Fruit fly (Drosophila melanogaster) whole organism, embryonic: ENCODE data around the gene cerv.
A peak's percentile ranks its signal among the peaks of the same experiment; 100 is the strongest.

Source experiments
- Asciz ChIP-seq: fragments of 200-800 bp; sonication (Bioruptor generic); optimal IDR thresholded peaks from 2 replicates; lab custom pipeline; 2017; ENCODE audit warnings: missing biosample characterization, mild to moderate bottlenecking, missing genetic modification characterization, missing genetic modification reagents
- B-H1 ChIP-seq: fragments of 200-800 bp; sonication (Bioruptor generic); IDR thresholded peaks from 3 replicates; pipeline ENCODE4 v1.3.6; 2022; ENCODE audit warnings: missing biosample characterization, missing genetic modification characterization
- B-H2 ChIP-seq: fragments of 200-800 bp; sonication (Bioruptor generic); optimal IDR thresholded peaks from 2 replicates; lab custom pipeline; 2018; ENCODE audit warnings: missing biosample characterization, mild to moderate bottlenecking, missing genetic modification characterization
- CG10321 ChIP-seq: fragments of 200-800 bp; sonication (Bioruptor generic); IDR thresholded peaks from 2 replicates; pipeline ENCODE4 v1.3.6; 2022; ENCODE audit warnings: missing biosample characterization, missing genetic modification characterization
- CG15011 ChIP-seq: fragments of 200-800 bp; sonication (Bioruptor generic); optimal IDR thresholded peaks from 3 replicates; lab custom pipeline; 2018; ENCODE audit warnings: missing biosample characterization, mild to moderate bottlenecking, missing genetic modification characterization
- CG31441 ChIP-seq: fragments of 200-800 bp; sonication (Bioruptor generic); IDR thresholded peaks from 2 replicates; pipeline ENCODE4 v1.3.6; 2022; ENCODE audit warnings: missing biosample characterization, missing genetic modification characterization
- CG3163 ChIP-seq: fragments of 200-800 bp; sonication (Bioruptor generic); optimal IDR thresholded peaks from 3 replicates; lab custom pipeline; 2016; ENCODE audit warnings: missing biosample characterization, missing genetic modification characterization
- CG3407 ChIP-seq: fragments of 200-800 bp; sonication (Bioruptor generic); optimal IDR thresholded peaks from 2 replicates; lab custom pipeline; 2018; ENCODE audit warnings: missing biosample characterization, mild to moderate bottlenecking, missing genetic modification characterization
- CG4707 ChIP-seq: fragments of 200-800 bp; sonication (Bioruptor generic); optimal IDR thresholded peaks from 2 replicates; lab custom pipeline; 2018; ENCODE audit warnings: missing biosample characterization, mild to moderate bottlenecking, missing genetic modification characterization, moderate library complexity
- CG6689 ChIP-seq: fragments of 200-800 bp; sonication (Bioruptor generic); IDR thresholded peaks from 2 replicates; pipeline ENCODE4 v1.3.6; 2022; ENCODE audit warnings: missing biosample characterization, missing genetic modification characterization
- CG8765 ChIP-seq: fragments of 200-800 bp; sonication (Bioruptor generic); IDR thresholded peaks from 2 replicates; pipeline ENCODE4 v1.3.6; 2022; ENCODE audit warnings: missing biosample characterization, missing genetic modification characterization
- CG8924 ChIP-seq: fragments of 200-800 bp; optimal IDR thresholded peaks from 3 replicates; lab custom pipeline; 2019; ENCODE audit warnings: missing biosample characterization, mild to moderate bottlenecking, missing genetic modification characterization, moderate library complexity
- CG9215 ChIP-seq: fragments of 200-800 bp; sonication (Bioruptor generic); IDR thresholded peaks from 2 replicates; pipeline ENCODE4 v1.3.6; 2022; ENCODE audit warnings: missing biosample characterization, missing genetic modification characterization
- D19B ChIP-seq: fragments of 200-800 bp; sonication (Bioruptor generic); optimal IDR thresholded peaks from 2 replicates; lab custom pipeline; 2017; ENCODE audit warnings: missing biosample characterization, mild to moderate bottlenecking, missing genetic modification characterization
- Dek ChIP-seq: fragments of 200-800 bp; sonication (Bioruptor generic); optimal IDR thresholded peaks from 3 replicates; lab custom pipeline; 2019; ENCODE audit warnings: missing biosample characterization, mild to moderate bottlenecking, missing genetic modification characterization, moderate library complexity
- Fer3 ChIP-seq: fragments of 200-800 bp; sonication (Bioruptor generic); optimal IDR thresholded peaks from 2 replicates; lab custom pipeline; 2018; ENCODE audit warnings: missing biosample characterization, mild to moderate bottlenecking, missing genetic modification characterization, moderate library complexity
- HmgD ChIP-seq: fragments of 200-800 bp; sonication (Bioruptor generic); optimal IDR thresholded peaks from 3 replicates; lab custom pipeline; 2016; ENCODE audit warnings: missing biosample characterization, missing genetic modification characterization
- Hr78 ChIP-seq, 2 experiments: fragments of 200-800 bp in 1 of 2; fragments of >200 bp in 1 of 2; sonication (Bioruptor generic) in 1 of 2; optimal IDR thresholded peaks; 2 replicates each; lab custom pipeline; 2017 to 2019; ENCODE audit warnings: missing biosample characterization in 2 of 2, missing genetic modification characterization in 2 of 2, mild to moderate bottlenecking in 1 of 2, moderate library complexity in 1 of 2
- Jarid2 ChIP-seq: fragments of 200-800 bp; sonication (Bioruptor generic); optimal IDR thresholded peaks from 3 replicates; lab custom pipeline; 2017; ENCODE audit warnings: mild to moderate bottlenecking, missing biosample characterization, missing genetic modification reagents, missing genetic modification characterization
- Lhr ChIP-seq: fragments of 200-800 bp; sonication (Bioruptor generic); optimal IDR thresholded peaks from 3 replicates; lab custom pipeline; 2017; ENCODE audit warnings: mild to moderate bottlenecking, missing biosample characterization, missing genetic modification reagents, missing genetic modification characterization
- MESR4 ChIP-seq: fragments of 200-800 bp; sonication (Bioruptor generic); optimal IDR thresholded peaks from 2 replicates; lab custom pipeline; 2018; ENCODE audit warnings: missing biosample characterization, mild to moderate bottlenecking, missing genetic modification characterization, moderate library complexity
- NFAT ChIP-seq: fragments of 200-800 bp; sonication (Bioruptor generic); IDR thresholded peaks from 2 replicates; pipeline ENCODE4 v1.3.6; 2022; ENCODE audit warnings: missing biosample characterization, missing genetic modification characterization
- Ssrp ChIP-seq: fragments of 200-800 bp; sonication (Bioruptor generic); optimal IDR thresholded peaks from 2 replicates; lab custom pipeline; 2018; ENCODE audit warnings: missing biosample characterization, mild to moderate bottlenecking, missing genetic modification characterization, moderate library complexity
- ara ChIP-seq: fragments of 200-800 bp; sonication (Bioruptor generic); IDR thresholded peaks from 2 replicates; pipeline ENCODE4 v1.3.6; 2022; ENCODE audit warnings: missing biosample characterization, missing genetic modification characterization
- bcd ChIP-seq: fragments of 200-800 bp; sonication (Bioruptor generic); optimal IDR thresholded peaks from 2 replicates; lab custom pipeline; 2017; ENCODE audit warnings: missing biosample characterization, mild to moderate bottlenecking, missing genetic modification characterization
- bsh ChIP-seq, 2 experiments: fragments of 200-800 bp; sonication (Bioruptor generic); optimal IDR thresholded peaks; 2 replicates each; lab custom pipeline; 2017 to 2018; ENCODE audit warnings: mild to moderate bottlenecking in 2 of 2, missing biosample characterization in 2 of 2, missing genetic modification characterization in 2 of 2, moderate library complexity in 1 of 2
- crol ChIP-seq: fragments of 200-800 bp; sonication (Bioruptor generic); IDR thresholded peaks from 2 replicates; pipeline ENCODE4 v1.3.6; 2022; ENCODE audit warnings: missing biosample characterization, missing genetic modification characterization
- cwo ChIP-seq: fragments of 200-800 bp; sonication (Bioruptor generic); optimal IDR thresholded peaks from 3 replicates; lab custom pipeline; 2017; ENCODE audit warnings: missing biosample characterization, missing genetic modification characterization, mild to moderate bottlenecking, moderate library complexity, missing genetic modification reagents
- esg ChIP-seq: fragments of 200-800 bp; sonication (Bioruptor generic); conservative IDR thresholded peaks from 2 replicates; pipeline ENCODE4 v1.3.6; 2022; ENCODE audit warnings: missing biosample characterization, missing genetic modification characterization
- fd96Cb ChIP-seq: fragments of 200-800 bp; sonication (Bioruptor generic); optimal IDR thresholded peaks from 2 replicates; lab custom pipeline; 2018; ENCODE audit warnings: missing biosample characterization, mild to moderate bottlenecking, missing genetic modification characterization, moderate library complexity
- ftz-f1 ChIP-seq: fragments of 200-800 bp; sonication (Bioruptor generic); optimal IDR thresholded peaks from 2 replicates; lab custom pipeline; 2016; ENCODE audit warnings: missing biosample characterization, missing genetic modification characterization
- fu2 ChIP-seq: fragments of 200-800 bp; sonication (Bioruptor generic); optimal IDR thresholded peaks from 2 replicates; lab custom pipeline; 2016; ENCODE audit warnings: missing biosample characterization, missing genetic modification characterization
- gfzf ChIP-seq: fragments of 200-800 bp; sonication (Bioruptor generic); optimal IDR thresholded peaks from 2 replicates; lab custom pipeline; 2016; ENCODE audit warnings: missing biosample characterization, mild to moderate bottlenecking, missing genetic modification characterization, moderate library complexity
- gt ChIP-seq: fragments of 200-800 bp; sonication (Bioruptor generic); IDR thresholded peaks from 2 replicates; pipeline ENCODE4 v1.3.6; 2022; ENCODE audit warnings: missing biosample characterization, missing genetic modification characterization
- hkb ChIP-seq, 2 experiments: fragments of 200-800 bp in 1 of 2; fragments of >200 bp in 1 of 2; sonication (Bioruptor generic) in 1 of 2; IDR thresholded peaks in 1 of 2; optimal IDR thresholded peaks in 1 of 2; 2 replicates each; pipeline versions ENCODE4 v1.3.6 to Lab custom; 2017 to 2022; ENCODE audit warnings: missing biosample characterization in 1 of 2, missing genetic modification characterization in 1 of 2
- jing ChIP-seq: fragments of 200-800 bp; sonication (Bioruptor generic); optimal IDR thresholded peaks from 2 replicates; lab custom pipeline; 2018; ENCODE audit warnings: missing biosample characterization, mild to moderate bottlenecking, missing genetic modification characterization
- kah ChIP-seq: fragments of 200-800 bp; sonication (Bioruptor generic); optimal IDR thresholded peaks from 2 replicates; lab custom pipeline; 2018; ENCODE audit warnings: missing biosample characterization, mild to moderate bottlenecking, missing genetic modification characterization
- kay ChIP-seq: fragments of 200-800 bp; sonication (Bioruptor generic); optimal IDR thresholded peaks from 2 replicates; lab custom pipeline; 2016; ENCODE audit warnings: missing biosample characterization, missing genetic modification characterization
- lab ChIP-seq: fragments of 200-800 bp; sonication (Bioruptor generic); optimal IDR thresholded peaks from 3 replicates; lab custom pipeline; 2017; ENCODE audit warnings: missing biosample characterization, missing genetic modification characterization, mild to moderate bottlenecking, moderate library complexity, missing genetic modification reagents
- oc ChIP-seq: fragments of 200-800 bp; sonication (Bioruptor generic); optimal IDR thresholded peaks from 2 replicates; lab custom pipeline; 2018; ENCODE audit warnings: missing biosample characterization, mild to moderate bottlenecking, missing genetic modification characterization, moderate library complexity
- otp ChIP-seq: fragments of 200-800 bp; sonication (Bioruptor generic); IDR thresholded peaks from 3 replicates; pipeline ENCODE4, ENCODE4 v1.3.6; 2022; ENCODE audit warnings: missing biosample characterization, missing genetic modification characterization
- peb ChIP-seq: fragments of 200-800 bp; sonication (Bioruptor generic); IDR thresholded peaks from 2 replicates; pipeline ENCODE4 v1.3.6; 2022; ENCODE audit warnings: missing biosample characterization, missing genetic modification characterization
- phol ChIP-seq: fragments of 200-800 bp; sonication (Bioruptor generic); optimal IDR thresholded peaks from 3 replicates; lab custom pipeline; 2018; ENCODE audit warnings: missing biosample characterization, mild to moderate bottlenecking, missing genetic modification characterization, moderate library complexity
- pnt ChIP-seq: fragments of 200-800 bp; sonication (Bioruptor generic); optimal IDR thresholded peaks from 3 replicates; lab custom pipeline; 2016; ENCODE audit warnings: missing biosample characterization, missing genetic modification characterization
- ro ChIP-seq: fragments of 200-800 bp; sonication (Bioruptor generic); IDR thresholded peaks from 2 replicates; pipeline ENCODE4 v1.3.6; 2022; ENCODE audit warnings: missing biosample characterization, missing genetic modification characterization
- schlank ChIP-seq: fragments of 200-800 bp; sonication (Bioruptor generic); optimal IDR thresholded peaks from 2 replicates; lab custom pipeline; 2018; ENCODE audit warnings: missing biosample characterization, mild to moderate bottlenecking, missing genetic modification characterization
- sens-2 ChIP-seq: fragments of 200-800 bp; sonication (Bioruptor generic); IDR thresholded peaks from 2 replicates; pipeline ENCODE4 v1.3.6; 2022; ENCODE audit warnings: missing biosample characterization, missing genetic modification characterization
- tup ChIP-seq: fragments of 200-800 bp; sonication (Bioruptor generic); optimal IDR thresholded peaks from 2 replicates; lab custom pipeline; 2016; ENCODE audit warnings: missing biosample characterization, mild to moderate bottlenecking, missing genetic modification characterization, moderate library complexity
- zen ChIP-seq: fragments of 200-800 bp; sonication (Bioruptor generic); optimal IDR thresholded peaks from 3 replicates; lab custom pipeline; 2018; ENCODE audit warnings: missing biosample characterization, mild to moderate bottlenecking, missing genetic modification characterization, moderate library complexity

Gene cerv

dm6 chrX:15579579-15579978 is 1.6 kb upstream of the cerv start (continued):
- TF ChIP-seq Jarid2 (GFP tag; lab: Kevin White, UChicago) (no peak), zen (tag; lab: Kevin White, UChicago) (peak; percentile 84), D19B (GFP tag; lab: Kevin White, UChicago) (peak; percentile 82), kah (GFP tag; lab: Kevin White, UChicago) (peak; percentile 65), Hr78 (GFP tag; optimal IDR thresholded peaks at IDR 0.05; lab: Kevin White, UChicago) (peak in 1 of 2 experiments; percentile 65), ara (GFP tag; lab: Robert Waterston, UW) (peak; percentile 92), gfzf (GFP tag; lab: Kevin White, UChicago) (peak; percentile 5), pnt (GFP tag; lab: Kevin White, UChicago) (peak; percentile 91), MESR4 (GFP tag; lab: Kevin White, UChicago) (peak; percentile 45), oc (tag; lab: Kevin White, UChicago) (peak; percentile 83), CG15011 (GFP tag; lab: Kevin White, UChicago) (no peak), crol (GFP tag; lab: Robert Waterston, UW) (peak; percentile 62), bsh (GFP tag; optimal IDR thresholded peaks at IDR 0.05; lab: Kevin White, UChicago) (peak; percentile 90 to 94), bcd (GFP tag; lab: Kevin White, UChicago) (peak; percentile 91), fd96Cb (peak; percentile 85), gt (GFP tag; lab: Robert Waterston, UW) (0 out of 2 replicates have a peak, but pooled peaks have one; percentile 64), Asciz (GFP tag; lab: Kevin White, UChicago) (peak; percentile 75), fu2 (GFP tag; lab: Kevin White, UChicago) (peak; percentile 83), cwo (GFP tag; lab: Kevin White, UChicago) (peak; percentile 90), CG8924 (peak; percentile 88), B-H2 (GFP tag; lab: Kevin White, UChicago) (peak; percentile 87), CG31441 (GFP tag; lab: Robert Waterston, UW) (peak; percentile 84), CG9215 (GFP tag; lab: Robert Waterston, UW) (peak; percentile 97), CG4707 (peak; percentile 76), kay (GFP tag; lab: Kevin White, UChicago) (peak; percentile 77), lab (GFP tag; lab: Kevin White, UChicago) (peak; percentile 96), otp (peak; percentile 93), phol (tag; lab: Kevin White, UChicago) (peak; percentile 84), esg (GFP tag; lab: Robert Waterston, UW) (peak; percentile 92), CG10321 (GFP tag; lab: Robert Waterston, UW) (peak; percentile 71), CG3163 (peak; percentile 73), CG6689 (GFP tag; lab: Robert Waterston, UW) (peak; percentile 89), peb (GFP tag; lab: Robert Waterston, UW) (peak; percentile 78), ro (GFP tag; lab: Robert Waterston, UW) (peak; percentile 50; the same call in 1 of the 2 replicates), schlank (tag; lab: Kevin White, UChicago) (peak; percentile 92), sens-2 (GFP tag; lab: Robert Waterston, UW) (peak; percentile 76), ftz-f1 (GFP tag; lab: Kevin White, UChicago) (peak; percentile 73), hkb (optimal IDR thresholded peaks at IDR 0.05; lab: Kevin White, UChicago) (no peak), hkb (GFP tag; IDR thresholded peaks at IDR 0.05; lab: Robert Waterston, UW) (peak; percentile 92), HmgD (GFP tag; lab: Kevin White, UChicago) (peak; percentile 70), Dek (tag; lab: Kevin White, UChicago) (peak; percentile 88), NFAT (GFP tag; lab: Robert Waterston, UW) (peak; percentile 96), CG3407 (GFP tag; lab: Kevin White, UChicago) (peak; percentile 76), CG8765 (GFP tag; lab: Robert Waterston, UW) (peak; percentile 89), Ssrp (tag; lab: Kevin White, UChicago) (peak; percentile 83), jing (GFP tag; lab: Kevin White, UChicago) (peak; percentile 80), Fer3 (tag; lab: Kevin White, UChicago) (peak; percentile 93), B-H1 (peak; percentile 87), Lhr (GFP tag; lab: Kevin White, UChicago) (peak; percentile 64), tup (GFP tag; lab: Kevin White, UChicago) (peak; percentile 82)
